Worm (Caenorhabditis elegans): ENCODE measurements around the gene F42A9.3.

- TF ChIP-seq flt-1 (GFP tag; IDR thresholded peaks at IDR 0.05) (no peak), T22C8.4 (GFP tag; IDR thresholded peaks at IDR 0.05) (no peak), med-1 (GFP tag; optimal IDR thresholded peaks at IDR 0.05; ENCODE audit: insufficient read depth) (no peak)
Measured at ce11 chrIV:8627328-8627727, 10.3 kb downstream of the F42A9.3 start, which contains the start of gene F42A9.11.
